Fruit fly (Drosophila melanogaster) whole organism, prepupa: ENCODE measurements around the gene CG43675.

Experiments used
- CG8319 ChIP-seq: fragments of 200-800 bp; sonication (Bioruptor generic); optimal IDR thresholded peaks from 3 replicates; lab custom pipeline; 2016; ENCODE audit warnings: missing biosample characterization, missing genetic modification characterization
- Ets21C ChIP-seq: fragments of 200-800 bp; sonication (Bioruptor generic); optimal IDR thresholded peaks from 3 replicates; lab custom pipeline; 2016; ENCODE audit warnings: missing biosample characterization, missing genetic modification characterization
- Gug ChIP-seq: fragments of 200-800 bp; sonication (Bioruptor generic); IDR thresholded peaks from 2 replicates; pipeline ENCODE4 v1.3.6; 2022; ENCODE audit warnings: missing biosample characterization, missing genetic modification characterization
- Sox102F ChIP-seq: fragments of 200-800 bp; sonication (Bioruptor generic); optimal IDR thresholded peaks from 2 replicates; lab custom pipeline; 2016; ENCODE audit warnings: missing biosample characterization, mild to moderate bottlenecking, missing genetic modification characterization

DNA sequence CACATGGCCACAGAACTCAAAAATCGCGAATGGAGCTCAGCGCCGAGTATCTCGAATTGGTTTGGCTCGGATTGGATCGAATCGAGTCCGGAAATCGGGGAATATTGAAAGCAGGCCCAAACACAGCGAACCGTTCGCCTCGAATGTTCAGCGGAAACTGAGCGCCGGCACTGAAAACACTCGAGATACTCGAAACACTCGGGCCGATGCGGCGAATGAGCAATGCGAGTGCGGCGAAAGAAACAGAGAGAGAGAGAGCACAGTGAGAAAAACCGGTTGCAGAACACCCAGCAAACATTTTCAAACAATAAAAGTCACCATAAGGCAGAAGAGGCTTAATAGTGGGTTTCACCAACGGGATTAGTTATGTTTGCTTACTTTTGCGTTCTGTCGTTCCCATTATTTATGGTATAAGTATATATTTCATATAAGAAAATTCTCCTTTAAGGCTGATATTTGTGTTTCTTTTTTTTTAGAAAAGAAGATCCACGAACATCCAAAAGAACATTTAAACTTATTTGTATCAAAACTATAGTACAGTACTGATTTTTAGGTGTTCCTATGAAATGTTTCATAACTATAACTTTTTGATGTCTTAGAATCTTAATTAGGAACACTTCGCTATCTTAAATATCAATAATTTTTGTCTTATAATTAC, 39.2 kb downstream of the CG43675 start, which contains the start of gene FER:
- TF ChIP-seq Ets21C (GFP tag; lab: Kevin White, UChicago) = no peak
- no peak for TF ChIP-seq CG8319
- TF ChIP-seq Gug (GFP tag; lab: Robert Waterston, UW) = no peak
- TF ChIP-seq Sox102F (GFP tag; lab: Kevin White, UChicago) = peak; percentile 13
